Fruit fly (Drosophila melanogaster) ovary, adult (tissue): ENCODE measurements around the gene enc.

ENCODE experiments used
- CG17801 ChIP-seq: fragments of 200-800 bp; optimal IDR thresholded peaks from 2 replicates; lab custom pipeline; 2019; ENCODE audit warnings: missing biosample characterization, mild to moderate bottlenecking, missing genetic modification characterization, moderate library complexity; ENCODE audit not compliant: partially characterized antibody

Gene enc

DNA sequence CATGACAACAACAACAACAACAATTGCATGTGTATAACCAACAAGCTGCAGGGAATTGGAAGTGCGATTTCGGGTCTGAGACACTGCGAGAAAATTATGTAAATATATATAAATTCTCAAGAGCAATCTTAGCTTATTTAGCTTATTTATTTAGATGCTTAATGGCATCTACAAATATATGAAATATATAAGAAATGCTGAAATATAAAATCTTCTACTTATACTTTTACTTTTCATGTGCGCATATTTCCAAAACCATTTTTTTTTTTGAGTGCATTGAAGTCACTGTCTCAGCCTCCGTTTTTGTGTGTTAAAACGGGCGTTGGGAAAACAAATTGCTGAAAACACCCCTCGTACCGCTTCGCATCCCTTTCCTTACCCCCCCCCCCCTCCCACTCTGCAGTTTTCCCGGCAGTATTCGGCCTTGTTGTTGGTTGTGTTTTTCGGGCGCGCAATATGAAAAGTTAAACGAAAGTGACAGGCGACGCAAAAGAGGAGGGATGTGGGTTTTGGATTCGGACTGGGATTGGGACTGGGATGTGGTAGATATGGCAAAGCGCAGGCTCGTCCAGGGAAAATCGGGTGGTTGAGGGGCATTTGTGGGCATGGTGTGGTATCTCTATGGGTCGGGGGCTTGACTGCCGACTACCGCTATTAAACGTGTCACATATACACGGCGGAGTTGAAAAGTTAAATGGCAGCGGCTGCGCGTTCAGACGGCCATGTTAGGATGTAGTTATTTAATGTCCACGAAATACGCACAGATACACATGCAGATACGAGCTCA lies 36.9 kb downstream of the enc start:
- no peak for TF ChIP-seq CG17801

DNA sequence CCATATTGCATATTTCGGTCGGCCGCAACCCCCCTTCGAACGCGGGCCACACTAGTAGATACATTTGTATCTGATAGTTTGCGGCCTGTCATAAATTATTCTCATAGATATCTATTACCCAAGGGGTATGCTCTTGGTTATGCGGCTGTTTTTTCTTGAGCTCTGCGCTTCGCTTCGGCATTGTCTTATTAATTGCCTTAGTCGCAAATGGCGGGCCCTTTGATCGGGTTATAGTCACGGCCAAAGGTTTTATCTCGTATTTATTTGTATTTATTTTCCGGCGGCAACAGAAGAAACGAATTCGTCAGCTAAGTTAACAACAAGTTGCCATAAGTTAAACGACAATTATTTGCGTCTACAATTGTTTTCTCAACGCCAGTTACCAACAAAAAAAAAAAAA lies 37.5 kb downstream of the enc start:
- no peak for TF ChIP-seq CG17801

DNA sequence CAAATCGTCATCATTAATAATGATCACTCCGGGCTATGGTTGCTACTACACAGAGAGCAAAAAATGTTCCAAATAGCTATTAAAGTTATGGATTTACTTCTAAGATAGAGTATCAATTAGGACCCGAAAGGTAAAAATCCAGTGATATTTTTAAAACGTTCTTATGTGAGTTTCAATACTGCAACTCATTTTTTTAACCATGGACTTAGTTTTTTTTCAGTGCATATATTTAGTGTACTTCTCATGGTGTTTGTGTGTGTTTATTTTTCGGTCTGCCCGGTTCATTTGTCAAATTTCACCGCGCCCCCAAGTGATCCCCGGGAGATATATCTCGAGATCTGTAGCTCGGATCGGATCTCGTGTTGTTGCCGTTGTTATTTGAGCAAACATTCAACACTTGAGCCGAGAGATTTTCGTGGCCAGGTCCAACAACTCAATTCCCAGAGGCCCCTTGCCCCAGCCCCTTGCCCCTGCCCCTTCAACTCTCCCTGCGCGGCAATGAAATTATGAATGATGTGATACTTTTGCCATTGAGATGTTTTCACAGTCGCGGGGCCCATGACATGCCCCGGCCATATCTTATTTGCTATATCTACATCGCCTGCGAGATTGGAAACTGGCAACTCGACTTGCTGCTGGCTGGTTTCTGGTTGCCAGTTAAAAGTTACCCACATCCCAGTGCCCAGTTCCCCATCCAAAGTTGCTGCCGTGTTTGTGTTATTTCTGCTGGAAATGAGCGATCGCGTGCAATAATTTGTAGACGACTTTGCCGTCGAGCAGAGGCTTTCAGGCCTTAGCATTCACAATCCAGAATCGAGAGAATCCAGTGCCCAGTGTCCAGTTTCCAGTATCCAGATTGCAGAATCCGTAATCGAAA lies 44.3 kb downstream of the enc start:
- no peak for TF ChIP-seq CG17801

DNA sequence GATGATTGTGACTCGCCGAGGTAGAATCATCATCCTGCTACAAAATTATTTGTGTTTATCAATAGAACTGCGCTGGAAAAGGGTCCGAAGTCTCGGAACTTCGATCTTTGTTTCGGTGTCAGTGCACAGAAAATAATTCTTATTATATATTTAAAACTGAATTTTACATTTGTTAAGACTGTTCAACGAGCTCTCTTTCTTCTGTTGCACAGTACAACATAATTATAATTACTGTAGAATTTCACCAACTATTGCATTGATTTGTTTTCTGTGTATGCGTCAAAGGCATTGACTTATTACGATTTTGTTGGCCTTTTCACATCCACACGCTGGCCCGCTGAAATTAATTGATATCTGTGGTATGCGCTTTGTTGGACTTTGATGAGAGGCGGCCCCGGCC lies 45.0 kb downstream of the enc start:
- TF ChIP-seq CG17801 = no peak

DNA sequence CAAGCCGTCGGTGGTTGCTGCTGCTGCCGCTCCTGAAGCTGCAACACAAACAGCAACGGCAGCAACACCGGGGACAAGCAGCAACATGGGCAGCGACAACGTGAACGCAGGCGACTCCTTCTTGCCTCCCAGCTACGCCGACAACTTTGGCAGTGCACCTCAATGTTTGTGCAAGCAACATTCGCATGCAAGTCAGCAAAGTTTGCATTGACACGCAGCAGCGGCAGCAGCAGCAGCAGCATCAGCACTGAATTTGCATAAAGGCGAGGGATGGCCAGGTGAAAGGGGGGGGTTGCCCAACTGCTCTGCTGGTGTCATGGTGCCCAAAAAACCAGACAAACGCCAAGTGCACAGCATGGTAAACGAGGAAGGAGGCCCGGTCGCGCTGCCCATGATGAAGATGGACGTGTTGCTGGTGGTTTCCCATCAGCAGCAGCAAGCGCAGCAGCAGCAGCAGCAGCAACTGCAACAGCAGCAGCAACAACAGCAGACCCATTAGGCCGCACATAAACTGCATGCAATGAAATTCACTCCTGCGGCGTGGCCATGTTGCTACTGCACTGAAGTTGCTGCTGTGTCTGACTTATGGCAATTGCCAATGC lies 46.9 kb downstream of the enc start:
- no peak for TF ChIP-seq CG17801

DNA sequence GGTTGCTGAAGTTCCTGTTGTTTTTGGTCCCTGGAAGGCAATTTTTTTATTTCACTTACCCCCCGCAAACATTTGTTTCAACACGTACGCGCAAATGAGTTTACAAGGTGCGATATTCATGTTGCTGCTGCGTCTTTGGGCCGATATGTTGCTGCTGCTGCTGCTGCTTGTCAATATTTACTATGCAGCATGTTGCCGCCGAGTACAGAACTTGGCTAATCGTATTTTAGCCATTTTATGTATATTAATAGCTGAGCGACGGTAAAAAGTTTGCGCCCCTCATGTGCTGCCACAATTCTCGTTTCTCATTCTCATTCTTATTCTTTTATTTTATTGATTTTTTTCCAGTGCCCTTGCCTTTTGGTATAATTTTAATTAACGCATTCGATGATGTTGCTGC lies 48.0 kb downstream of the enc start:
- no peak for TF ChIP-seq CG17801

DNA sequence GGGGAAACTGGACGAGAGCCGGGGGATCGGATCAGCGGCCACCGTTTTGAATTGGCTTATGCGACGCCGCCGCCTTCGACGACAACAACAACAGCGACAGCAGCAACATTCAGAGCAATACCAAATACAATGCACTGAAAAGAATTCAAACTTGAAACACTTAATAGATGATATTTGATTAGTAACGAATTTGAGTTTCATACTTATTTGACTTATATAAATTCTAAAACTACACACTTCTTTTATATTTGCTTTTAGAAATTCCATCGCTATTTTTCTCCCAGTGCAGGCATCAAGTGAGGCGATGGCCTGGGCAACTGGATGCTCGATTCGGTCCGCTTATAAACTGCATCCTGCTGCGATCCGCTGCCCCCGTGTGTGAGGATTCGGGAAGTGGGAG lies 49.5 kb downstream of the enc start:
- TF ChIP-seq CG17801 = no peak

DNA sequence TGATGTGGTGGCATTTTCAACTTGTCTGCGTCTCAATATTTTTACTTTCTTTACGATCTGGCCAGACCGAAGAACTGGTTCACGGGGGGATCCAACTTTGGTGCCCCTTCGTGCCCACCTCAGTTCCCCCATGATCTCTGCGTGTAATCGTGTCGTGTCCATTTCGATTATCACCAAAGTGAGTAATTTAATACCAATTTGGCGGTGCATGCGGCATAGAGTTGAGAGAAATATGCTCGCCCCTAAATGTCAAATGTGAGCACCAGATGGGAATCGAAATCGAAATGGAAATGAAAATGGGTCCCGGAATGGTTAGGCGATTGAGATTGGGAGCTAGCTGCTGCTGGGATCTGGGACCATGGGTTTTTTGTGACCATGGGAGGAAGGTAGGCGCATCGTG lies 52.8 kb downstream of the enc start:
- TF ChIP-seq CG17801 = no peak

DNA sequence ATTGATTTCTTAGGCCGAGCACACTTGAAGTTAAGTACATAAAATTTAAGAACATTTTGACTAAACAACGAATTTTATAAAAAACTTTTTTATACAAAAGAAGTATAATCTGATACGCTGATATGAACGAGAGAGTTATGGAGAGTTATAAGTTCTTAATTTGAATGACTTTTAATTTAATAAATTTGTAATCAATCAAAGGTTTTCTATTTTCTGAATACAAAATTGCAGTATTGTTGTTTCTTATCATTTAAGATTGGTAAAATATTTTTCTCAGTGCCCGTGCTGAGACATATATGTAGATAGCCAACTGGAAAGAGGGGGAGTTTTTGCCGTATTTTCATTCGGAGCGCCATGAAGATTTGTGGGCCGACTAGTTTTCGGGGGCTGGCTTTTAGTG lies 54.6 kb downstream of the enc start:
- no peak for TF ChIP-seq CG17801

DNA sequence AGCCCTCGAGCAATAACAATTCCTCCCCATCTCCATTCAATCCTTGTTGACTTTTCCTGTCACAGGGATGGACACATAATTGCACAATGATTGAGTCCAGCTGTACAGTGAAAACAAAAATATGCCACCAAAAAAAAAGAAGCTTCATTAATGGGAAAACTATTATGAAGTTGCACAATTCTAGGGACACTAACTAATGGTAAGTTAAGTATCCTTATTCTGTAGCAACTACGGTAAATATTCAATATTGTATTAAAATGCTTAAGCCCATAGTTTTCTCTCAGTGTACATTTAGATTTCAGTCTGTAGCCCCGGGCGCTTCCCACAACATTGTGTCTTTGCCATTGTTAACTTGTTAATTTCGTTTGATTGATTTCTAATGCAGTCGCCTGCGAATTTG lies 56.5 kb downstream of the enc start:
- no peak for TF ChIP-seq CG17801

DNA sequence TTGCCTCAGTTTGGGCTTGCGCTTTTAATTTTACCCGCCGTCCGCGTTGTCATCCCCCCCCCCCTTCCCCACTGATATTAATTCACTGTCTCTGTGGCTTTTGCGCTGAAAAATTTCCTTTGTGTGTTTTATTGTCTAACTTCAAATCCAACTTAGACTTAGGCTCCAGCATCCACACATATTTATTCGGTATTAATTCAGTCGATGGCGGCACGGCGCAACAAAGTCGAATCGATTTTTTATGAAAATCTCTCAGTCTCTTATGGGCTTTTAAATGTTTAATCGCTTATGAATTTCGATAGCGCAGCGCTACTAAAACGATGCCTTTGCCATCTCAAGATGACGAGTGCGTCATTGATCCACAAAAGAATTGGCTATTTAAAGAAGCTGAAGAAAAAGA lies 57.5 kb downstream of the enc start:
- TF ChIP-seq CG17801 = no peak

DNA sequence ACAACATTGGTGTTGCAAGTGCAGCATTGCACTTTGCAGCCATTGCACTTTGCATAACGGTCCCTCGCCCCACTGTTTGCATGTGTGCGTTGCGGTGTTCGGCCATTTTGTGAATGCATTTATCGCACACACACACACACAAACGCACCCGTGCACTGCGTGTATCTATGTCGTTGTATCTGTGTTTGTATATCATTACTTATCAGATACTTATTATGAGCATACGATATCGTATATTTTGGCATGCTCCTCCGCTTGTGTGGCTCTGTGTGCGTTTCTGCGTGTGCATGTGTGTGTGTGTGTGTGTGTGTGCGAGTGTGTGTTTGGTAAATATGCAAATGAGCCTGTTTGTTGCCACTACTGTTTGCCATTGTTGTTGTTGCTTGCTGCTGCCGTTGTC lies 58.4 kb downstream of the enc start:
- no peak for TF ChIP-seq CG17801

DNA sequence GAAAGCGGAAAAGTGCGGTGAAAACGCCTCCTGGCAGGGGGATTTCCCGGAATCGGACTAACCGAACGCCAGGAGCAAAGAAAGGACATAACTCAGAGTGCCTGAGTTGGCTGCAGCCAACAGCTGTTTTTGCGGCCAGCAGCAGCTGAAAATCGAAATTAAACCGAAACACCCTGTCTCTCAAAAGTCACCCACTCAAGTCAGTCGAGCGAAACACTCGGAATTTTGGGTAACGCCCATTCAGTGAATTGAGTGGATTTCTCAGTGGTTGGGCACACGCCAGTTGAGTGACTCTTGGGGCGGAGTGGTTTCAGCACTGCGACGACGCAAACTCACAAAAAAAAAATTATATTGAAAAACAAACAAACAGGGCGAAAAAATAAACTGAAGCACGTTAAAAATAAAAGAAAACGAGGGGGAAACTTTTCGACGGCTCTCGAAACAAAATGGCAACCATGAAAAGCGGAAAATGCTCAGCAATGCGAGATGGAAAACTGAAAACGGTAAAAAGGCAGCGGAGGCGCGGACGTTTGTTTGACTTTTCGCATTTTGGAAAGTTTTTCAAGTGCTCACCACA lies 60.3 kb downstream of the enc start:
- no peak for TF ChIP-seq CG17801

DNA sequence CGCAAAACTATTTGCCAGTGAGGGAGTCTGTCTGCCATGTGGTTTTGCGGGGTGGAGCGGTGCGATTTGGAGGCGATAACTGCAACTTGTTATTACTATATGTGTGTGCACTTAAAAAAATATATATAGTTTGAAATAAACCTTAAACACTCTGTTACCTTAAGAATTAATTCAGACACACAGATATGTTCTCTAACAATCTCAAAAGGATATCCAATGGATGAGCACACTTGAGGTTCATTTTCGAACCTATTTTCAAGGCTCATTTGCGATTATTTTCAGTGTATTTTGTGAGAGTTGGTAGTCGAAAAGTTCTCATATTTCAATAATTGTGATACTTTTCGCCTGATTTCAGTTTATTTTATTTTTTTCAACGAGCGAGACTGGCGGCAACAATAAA lies 63.6 kb downstream of the enc start:
- TF ChIP-seq CG17801 = no peak

DNA sequence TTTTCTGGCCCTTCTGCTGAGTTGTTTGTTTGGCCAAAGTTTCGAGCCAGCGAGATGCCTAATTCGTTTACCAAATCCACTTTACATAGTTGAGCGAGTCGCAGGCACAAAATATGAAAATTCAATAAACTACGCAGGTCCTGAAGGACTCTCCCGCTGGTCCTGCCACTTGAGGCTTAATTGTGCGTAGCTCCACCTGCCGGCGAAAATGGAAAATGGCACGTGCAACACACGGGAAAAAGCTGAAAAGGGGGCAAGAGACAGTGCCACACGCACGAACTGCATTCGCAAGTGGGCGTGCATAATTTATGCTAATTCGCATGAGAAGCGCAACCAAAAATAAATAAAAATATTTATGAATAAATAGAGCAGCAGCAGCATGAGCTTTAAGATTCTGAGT lies 67.5 kb downstream of the enc start:
- no peak for TF ChIP-seq CG17801

DNA sequence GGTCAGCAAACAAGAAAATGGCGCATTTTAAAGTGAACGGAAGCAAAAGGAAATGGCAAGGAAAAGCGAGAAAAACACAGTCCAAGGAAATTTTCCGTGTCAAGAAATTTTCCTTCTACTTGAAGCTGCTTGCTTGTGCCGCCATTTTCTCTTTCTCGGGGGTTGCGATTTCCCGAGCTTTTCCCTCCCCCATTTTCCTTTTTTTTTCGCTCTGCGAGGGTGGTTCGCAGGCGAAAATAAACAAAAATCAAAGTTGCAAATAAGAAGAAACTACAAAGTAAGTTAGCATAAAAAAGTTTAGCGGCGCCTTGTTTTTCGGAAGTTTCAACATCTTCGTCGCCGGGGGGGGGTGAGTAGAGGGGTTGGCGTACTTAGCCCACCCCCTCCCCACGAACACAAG lies 68.9 kb downstream of the enc start:
- no peak for TF ChIP-seq CG17801

DNA sequence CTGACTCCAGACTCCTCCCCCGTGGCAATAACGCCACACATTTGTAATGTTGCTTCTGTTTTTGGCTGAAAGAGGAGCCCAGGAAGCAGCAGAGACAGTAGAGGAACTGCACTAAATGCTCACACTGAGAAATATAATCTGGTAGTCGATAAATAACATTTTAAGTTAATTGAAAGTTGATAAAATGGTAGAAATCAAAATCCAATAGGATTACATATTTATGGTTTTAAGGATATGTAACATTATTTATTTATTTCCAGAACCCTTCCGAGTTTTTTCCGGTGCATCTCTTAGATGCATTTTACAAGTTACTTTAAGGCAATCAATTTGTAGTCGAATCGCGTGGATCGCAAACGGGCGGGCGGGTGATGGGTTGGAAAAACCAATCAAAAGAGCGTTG lies 72.4 kb downstream of the enc start:
- no peak for TF ChIP-seq CG17801
